Worm (Caenorhabditis elegans): ENCODE results near the gene hlh-26.

The hlh-26 gene

DNA sequence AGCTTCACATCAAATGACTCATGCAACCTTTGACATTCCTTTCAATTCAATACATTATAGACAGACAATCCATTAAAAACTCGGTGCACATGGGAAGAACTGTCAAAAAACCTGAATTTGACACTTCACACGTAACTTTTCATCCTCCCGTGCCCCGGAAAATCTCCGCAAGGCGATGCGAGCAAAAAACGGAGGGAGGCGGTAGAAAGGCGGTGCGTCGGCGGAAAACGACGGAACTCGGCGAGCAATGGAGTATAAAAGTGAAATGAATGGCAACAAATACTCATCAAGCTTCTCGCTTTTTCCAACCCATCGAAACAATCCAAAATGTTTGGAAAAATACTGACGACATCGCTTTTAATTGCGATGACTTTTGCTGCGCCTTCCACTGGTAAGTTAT, 44.5 kb upstream of the hlh-26 start, which contains the start of gene T25E4.1:
Gene T25E4.1, plus strand, starts transcription at position 301 of the 400 bp plus-strand sequence.
- TF ChIP-seq egl-27 (tag; optimal IDR thresholded peaks at IDR 0.05), result no peak
- no peak for TF ChIP-seq pag-3 (tag; optimal IDR thresholded peaks at IDR 0.05; ENCODE audit: borderline replicate concordance, insufficient read depth)
- no peak for TF ChIP-seq unc-86 (tag; optimal IDR thresholded peaks at IDR 0.05)
- TF ChIP-seq sup-37 (GFP tag; optimal IDR thresholded peaks at IDR 0.05), result no peak
- no peak for TF ChIP-seq aly-2 (tag; optimal IDR thresholded peaks at IDR 0.05)
- no peak for TF ChIP-seq egl-13 (tag; optimal IDR thresholded peaks at IDR 0.05)
- no peak for TF ChIP-seq C34B4.2 (tag; optimal IDR thresholded peaks at IDR 0.05)
- TF ChIP-seq C04F5.9 (tag; optimal IDR thresholded peaks at IDR 0.05), result no peak
- TF ChIP-seq lin-14 (GFP tag; optimal IDR thresholded peaks at IDR 0.05), result no peak

- TF ChIP-seq hlh-4 (tag; optimal IDR thresholded peaks at IDR 0.05), result no peak
- no peak for TF ChIP-seq aha-1 (tag; optimal IDR thresholded peaks at IDR 0.05)
- peak in 1 of 2 experiments; percentile 59 for TF ChIP-seq lin-35 (GFP tag; optimal IDR thresholded peaks at IDR 0.05)
- no peak for TF ChIP-seq unc-30 (tag; optimal IDR thresholded peaks at IDR 0.05)
- TF ChIP-seq tlp-1 (tag; optimal IDR thresholded peaks at IDR 0.05), result no peak
- no peak for TF ChIP-seq nhr-84 (tag; optimal IDR thresholded peaks at IDR 0.05)
- TF ChIP-seq swsn-7 (tag; optimal IDR thresholded peaks at IDR 0.05), result peak; percentile 34
- TF ChIP-seq alr-1 (tag; optimal IDR thresholded peaks at IDR 0.05; ENCODE audit: borderline replicate concordance), result no peak
- no peak for TF ChIP-seq ceh-8 (GFP tag; optimal IDR thresholded peaks at IDR 0.05)
- peak; percentile 40 for TF ChIP-seq skn-1 (tag; optimal IDR thresholded peaks at IDR 0.05)
- no peak for TF ChIP-seq nhr-12 (tag; optimal IDR thresholded peaks at IDR 0.05)
- peak; percentile 10 for TF ChIP-seq nhr-90 (tag; optimal IDR thresholded peaks at IDR 0.05; ENCODE audit: poor library complexity)
- no peak for TF ChIP-seq nhr-11 (tag; optimal IDR thresholded peaks at IDR 0.05)
- peak; percentile 30 for TF ChIP-seq lin-14 (GFP tag; optimal IDR thresholded peaks at IDR 0.05)
- TF ChIP-seq Y116A8C.19 (tag; optimal IDR thresholded peaks at IDR 0.05; ENCODE audit: borderline replicate concordance), result no peak
- TF ChIP-seq elt-3 (tag; optimal IDR thresholded peaks at IDR 0.05), result no peak
- TF ChIP-seq C16A3.4 (tag; optimal IDR thresholded peaks at IDR 0.05), result peak; percentile 54
- TF ChIP-seq fos-1 (tag; optimal IDR thresholded peaks at IDR 0.05), result no peak
- TF ChIP-seq dsc-1 (tag; optimal IDR thresholded peaks at IDR 0.05), result no peak
- TF ChIP-seq lin-13 (GFP tag; optimal IDR thresholded peaks at IDR 0.05), result peak; percentile 2
- TF ChIP-seq snpc-4 (tag; optimal IDR thresholded peaks at IDR 0.05), result peak; percentile 36
- peak; percentile 59 for TF ChIP-seq rnt-1 (tag; optimal IDR thresholded peaks at IDR 0.05)
- peak; percentile 18 to 31 (median 29) for TF ChIP-seq dpl-1 (GFP tag; optimal IDR thresholded peaks at IDR 0.05)
- TF ChIP-seq nhr-71 (tag; optimal IDR thresholded peaks at IDR 0.05), result peak; percentile 52
- TF ChIP-seq fkh-4 (tag; optimal IDR thresholded peaks at IDR 0.05; ENCODE audit: borderline replicate concordance), result no peak
- no peak for TF ChIP-seq unc-62 (GFP tag; optimal IDR thresholded peaks at IDR 0.05)
- no peak for TF ChIP-seq nhr-77 (tag; optimal IDR thresholded peaks at IDR 0.05)
- no peak for TF ChIP-seq vab-15 (tag; optimal IDR thresholded peaks at IDR 0.05)
- TF ChIP-seq nhr-237 (tag; optimal IDR thresholded peaks at IDR 0.05), result no peak
- no peak for TF ChIP-seq lin-39 (tag; optimal IDR thresholded peaks at IDR 0.05)
- no peak for TF ChIP-seq ztf-4 (tag; optimal IDR thresholded peaks at IDR 0.05)
- TF ChIP-seq ces-1 (GFP tag; optimal IDR thresholded peaks at IDR 0.05), result no peak
- TF ChIP-seq nhr-47 (tag; optimal IDR thresholded peaks at IDR 0.05), result no peak
- TF ChIP-seq C34B4.2 (tag; optimal IDR thresholded peaks at IDR 0.05), result no peak
- peak in 1 of 2 experiments; percentile 30 for TF ChIP-seq mdl-1 (tag; optimal IDR thresholded peaks at IDR 0.05)
- TF ChIP-seq unc-86 (tag; optimal IDR thresholded peaks at IDR 0.05), result no peak
- TF ChIP-seq egl-13 (tag; optimal IDR thresholded peaks at IDR 0.05), result peak; percentile 0
- no peak for TF ChIP-seq unc-130 (tag; optimal IDR thresholded peaks at IDR 0.05)
- TF ChIP-seq pax-3 (tag; optimal IDR thresholded peaks at IDR 0.05), result no peak
- peak; percentile 28 to 51 for TF ChIP-seq efl-1 (optimal IDR thresholded peaks at IDR 0.05)
- peak; percentile 13 to 76 for TF ChIP-seq efl-1 (GFP tag; optimal IDR thresholded peaks at IDR 0.05 in 1 of 2)
- TF ChIP-seq mab-9 (GFP tag; IDR thresholded peaks at IDR 0.05), result no peak
- no peak for TF ChIP-seq ceh-88 (GFP tag; IDR thresholded peaks at IDR 0.05)
- TF ChIP-seq zip-4 (GFP tag; optimal IDR thresholded peaks at IDR 0.05), result no peak
- no peak for TF ChIP-seq efl-3 (GFP tag; optimal IDR thresholded peaks at IDR 0.05)
- no peak for TF ChIP-seq mef-2 (tag; optimal IDR thresholded peaks at IDR 0.05)
Measured at ce11 chrII:5577060-5577459, 43.5 kb upstream of the hlh-26 start.
